Worm (Caenorhabditis elegans) whole organism, midembryonic: Measurements from ENCODE around the gene upp-1.

Experiments used
- T22C8.4 ChIP-seq: fragments of 200-800 bp; sonication (Bioruptor generic); IDR thresholded peaks from 2 replicates; pipeline ENCODE4 v1.3.6; 2022; ENCODE audit warnings: missing genetic modification characterization, missing compliant biosample characterization
- cog-1 ChIP-seq: sonication (generic microtip); optimal IDR thresholded peaks from 2 replicates; lab custom pipeline; 2016; ENCODE audit warnings: missing genetic modification characterization, missing compliant biosample characterization
- flt-1 ChIP-seq: fragments of 200-800 bp; sonication (Bioruptor generic); IDR thresholded peaks from 2 replicates; pipeline ENCODE4 v1.3.6; 2022; ENCODE audit warnings: missing genetic modification characterization, missing compliant biosample characterization
- klf-2 ChIP-seq: fragments of 200-800 bp; sonication (Bioruptor generic); conservative IDR thresholded peaks from 2 replicates; pipeline ENCODE4 v1.3.6; 2022; ENCODE audit warnings: missing genetic modification reagents, missing genetic modification characterization, missing compliant biosample characterization
- med-1 ChIP-seq: sonication (generic microtip); optimal IDR thresholded peaks from 2 replicates; lab custom pipeline; 2017; ENCODE audit warnings: missing genetic modification characterization, mild to moderate bottlenecking, missing compliant biosample characterization, antibody characterized with exemption, missing genetic modification reagents; ENCODE audit not compliant: insufficient read depth
- ref-1 ChIP-seq: fragments of 200-800 bp; sonication (Bioruptor generic); conservative IDR thresholded peaks from 2 replicates; pipeline ENCODE4 v1.3.6; 2022; ENCODE audit warnings: missing genetic modification reagents, missing genetic modification characterization, missing compliant biosample characterization
- ztf-23 ChIP-seq: fragments of 200-800 bp; sonication (Bioruptor generic); IDR thresholded peaks from 2 replicates; pipeline ENCODE4 v1.3.6; 2022; ENCODE audit warnings: missing genetic modification reagents, missing genetic modification characterization, missing compliant biosample characterization
- ztf-29 ChIP-seq: fragments of 200-800 bp; sonication (Bioruptor generic); IDR thresholded peaks from 2 replicates; pipeline ENCODE4 v1.3.6; 2022; ENCODE audit warnings: missing genetic modification reagents, missing genetic modification characterization, missing compliant biosample characterization

DNA sequence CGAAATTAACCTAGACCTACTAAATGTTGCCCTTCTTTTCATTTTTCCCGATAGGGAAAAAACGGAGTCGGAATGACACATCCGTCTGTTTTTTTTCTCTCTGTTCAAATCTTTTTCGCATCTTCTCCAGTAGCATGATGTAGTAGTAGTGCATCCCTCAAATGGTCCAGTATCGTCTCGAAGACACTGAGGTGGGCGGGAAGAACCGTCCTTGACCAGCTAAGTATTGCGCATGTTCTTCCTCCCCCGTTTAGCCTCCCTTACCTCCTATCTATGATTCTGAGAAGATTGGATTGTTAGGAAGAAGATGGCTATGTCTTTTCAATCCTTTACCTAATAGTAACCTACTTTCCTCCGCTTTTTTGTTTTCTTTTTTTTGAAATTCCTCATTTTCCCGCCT is 20.0 kb downstream of the upp-1 start:
- TF ChIP-seq flt-1 (GFP tag; lab: Robert Waterston, UW) (no peak), cog-1 (no peak), T22C8.4 (GFP tag; lab: Robert Waterston, UW) (no peak), ref-1 (GFP tag; lab: Robert Waterston, UW) (no peak), ztf-23 (no peak), ztf-29 (no peak), klf-2 (GFP tag; lab: Robert Waterston, UW) (no peak), med-1 (GFP tag; lab: Kevin White, UChicago) (no peak)
